Fruit fly (Drosophila melanogaster): ENCODE measurements around the gene ImpE1.

The ImpE1 gene

dm6 chr3L:8372035-8372434, at the start of gene ImpE1:
ImpE1 (plus strand) TSS chr3L:8372405.
- TF ChIP-seq CG13204 (GFP tag; optimal IDR thresholded peaks at IDR 0.05): peak; percentile 35
- no peak for TF ChIP-seq Ets98B (GFP tag; IDR thresholded peaks at IDR 0.05)
- no peak for TF ChIP-seq CG10348 (GFP tag; IDR thresholded peaks at IDR 0.05)

dm6 chr3L:8323817-8324216, 48.4 kb upstream of the ImpE1 start:
- no peak for TF ChIP-seq Ets98B (GFP tag; IDR thresholded peaks at IDR 0.05)

dm6 chr3L:8325559-8325958, 46.6 kb upstream of the ImpE1 start, which contains the start of gene CG34461:
CG34461 (plus strand) TSS chr3L:8325859.
- TF ChIP-seq Snoo (tag; optimal IDR thresholded peaks at IDR 0.05) (no peak), Ets98B (GFP tag; IDR thresholded peaks at IDR 0.05) (no peak), CG4496 (GFP tag; IDR thresholded peaks at IDR 0.05) (0 out of 3 replicates have a peak, but pooled peaks have one; percentile 45)

- TF ChIP-seq EcR (GFP tag; optimal IDR thresholded peaks at IDR 0.05) (no peak), Snoo (tag; optimal IDR thresholded peaks at IDR 0.05) (no peak), CG10348 (GFP tag; IDR thresholded peaks at IDR 0.05) (no peak), CG9948 (tag; optimal IDR thresholded peaks at IDR 0.05) (no peak), gl (tag; optimal IDR thresholded peaks at IDR 0.05) (no peak), D1 (tag; optimal IDR thresholded peaks at IDR 0.05) (no peak), CG32121 (GFP tag; IDR thresholded peaks at IDR 0.05) (no peak), Ets98B (GFP tag; IDR thresholded peaks at IDR 0.05) (no peak), CG13204 (GFP tag; optimal IDR thresholded peaks at IDR 0.05) (no peak), Pif1B (GFP tag; optimal IDR thresholded peaks at IDR 0.05) (no peak)
These were observed 43.9 kb upstream of the ImpE1 start, which contains the start of gene CG34462 for dm6 chr3L:8328283-8328682. CG34462 (plus strand) TSS chr3L:8328583.

- TF ChIP-seq D1 (tag; optimal IDR thresholded peaks at IDR 0.05) (peak; percentile 14), CG8301 (tag; optimal IDR thresholded peaks at IDR 0.05) (no peak)
These were observed 43.2 kb upstream of the ImpE1 start for dm6 chr3L:8329005-8329404.

dm6 chr3L:8331414-8331813, 40.8 kb upstream of the ImpE1 start:
- TF ChIP-seq CG15710 (tag; optimal IDR thresholded peaks at IDR 0.05): no peak
- TF ChIP-seq CG4496 (GFP tag; IDR thresholded peaks at IDR 0.05): 0 out of 3 replicates have a peak, but pooled peaks have one; percentile 21

dm6 chr3L:8333574-8333973, 38.6 kb upstream of the ImpE1 start:
- TF ChIP-seq CG9948 (tag; optimal IDR thresholded peaks at IDR 0.05) (no peak), CG32121 (GFP tag; IDR thresholded peaks at IDR 0.05) (no peak), CG4496 (GFP tag; IDR thresholded peaks at IDR 0.05) (no peak), fd96Ca (GFP tag; IDR thresholded peaks at IDR 0.05) (no peak), rn (GFP tag; IDR thresholded peaks at IDR 0.05) (no peak), CG13204 (GFP tag; optimal IDR thresholded peaks at IDR 0.05) (no peak), CG12605 (GFP tag; IDR thresholded peaks at IDR 0.05) (no peak), CG8301 (tag; optimal IDR thresholded peaks at IDR 0.05) (no peak)

- TF ChIP-seq CG32121 (GFP tag; IDR thresholded peaks at IDR 0.05) (no peak), Ets98B (GFP tag; IDR thresholded peaks at IDR 0.05) (0 out of 2 replicates have a peak, but pooled peaks have one; percentile 35), CG15710 (tag; optimal IDR thresholded peaks at IDR 0.05) (no peak), fd96Ca (GFP tag; IDR thresholded peaks at IDR 0.05) (peak; percentile 13; the same call in 1 of the 3 replicates), CG8301 (tag; optimal IDR thresholded peaks at IDR 0.05) (no peak)
These were observed 37.9 kb upstream of the ImpE1 start for dm6 chr3L:8334338-8334737.

dm6 chr3L:8336372-8336771, 35.8 kb upstream of the ImpE1 start, which contains the start of gene Cpr66Cb:
Cpr66Cb (plus strand) TSS chr3L:8336672.
- no peak for TF ChIP-seq CG15710 (tag; optimal IDR thresholded peaks at IDR 0.05)
- no peak for TF ChIP-seq Ets98B (GFP tag; IDR thresholded peaks at IDR 0.05)
- no peak for TF ChIP-seq Snoo (tag; optimal IDR thresholded peaks at IDR 0.05)
- no peak for TF ChIP-seq gl (tag; optimal IDR thresholded peaks at IDR 0.05)
- no peak for TF ChIP-seq EcR (GFP tag; optimal IDR thresholded peaks at IDR 0.05)
- TF ChIP-seq CG17806 (tag; optimal IDR thresholded peaks at IDR 0.05): no peak
- no peak for TF ChIP-seq CG14655 (GFP tag; optimal IDR thresholded peaks at IDR 0.05)
- TF ChIP-seq Pif1A (GFP tag; optimal IDR thresholded peaks at IDR 0.05): no peak
- no peak for TF ChIP-seq CG12605 (GFP tag; IDR thresholded peaks at IDR 0.05)
- TF ChIP-seq fd96Ca (GFP tag; IDR thresholded peaks at IDR 0.05): no peak
- no peak for TF ChIP-seq rn (GFP tag; IDR thresholded peaks at IDR 0.05)
